Worm (Caenorhabditis elegans) whole organism, L4/young adult: ENCODE data around the gene F29C4.4.

Experiments used
- W03F9.2 ChIP-seq: fragments of 150-350 bp; optimal IDR thresholded peaks from 2 replicates; lab custom pipeline; 2014; ENCODE audit warnings: missing biosample characterization, missing genetic modification characterization
- dao-5 ChIP-seq: sonication (generic microtip); optimal IDR thresholded peaks from 2 replicates; lab custom pipeline; 2016; ENCODE audit warnings: missing genotype, missing genetic modification characterization, moderate library complexity, missing compliant biosample characterization
- him-1 ChIP-seq: sonication (generic microtip); optimal IDR thresholded peaks from 2 replicates; lab custom pipeline; 2016; ENCODE audit warnings: missing genotype, missing genetic modification reagents, missing genetic modification characterization, missing compliant biosample characterization

F29C4.4 gene

DNA sequence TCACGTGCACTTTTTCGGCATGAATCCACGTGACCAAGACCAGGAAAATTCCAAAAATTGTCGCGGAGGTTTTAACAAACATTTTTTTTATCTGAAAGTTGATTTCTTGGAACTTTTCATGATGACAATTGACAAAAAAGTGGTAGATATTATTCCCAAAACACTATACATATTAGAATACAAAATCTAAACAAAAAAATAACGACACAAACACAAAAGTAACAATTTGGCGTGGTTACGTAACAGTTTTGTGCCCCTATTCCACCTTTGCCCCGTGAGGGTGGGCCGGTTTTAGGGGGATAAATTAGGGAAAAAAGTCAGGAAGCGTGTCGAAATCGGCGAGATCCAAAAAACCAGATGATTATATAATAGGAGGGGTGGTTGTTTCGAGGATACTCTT, 46.3 kb downstream of the F29C4.4 start, which contains the start of gene gegf-1:
gegf-1 (minus strand) TSS at position 101 of the 400 bp plus-strand sequence.
- TF ChIP-seq him-1 (tag; lab: Kevin White, UChicago) = no peak
- no peak for TF ChIP-seq dao-5 (tag; lab: Kevin White, UChicago)
- TF ChIP-seq W03F9.2 (tag; lab: Kevin White, UChicago) = no peak

DNA sequence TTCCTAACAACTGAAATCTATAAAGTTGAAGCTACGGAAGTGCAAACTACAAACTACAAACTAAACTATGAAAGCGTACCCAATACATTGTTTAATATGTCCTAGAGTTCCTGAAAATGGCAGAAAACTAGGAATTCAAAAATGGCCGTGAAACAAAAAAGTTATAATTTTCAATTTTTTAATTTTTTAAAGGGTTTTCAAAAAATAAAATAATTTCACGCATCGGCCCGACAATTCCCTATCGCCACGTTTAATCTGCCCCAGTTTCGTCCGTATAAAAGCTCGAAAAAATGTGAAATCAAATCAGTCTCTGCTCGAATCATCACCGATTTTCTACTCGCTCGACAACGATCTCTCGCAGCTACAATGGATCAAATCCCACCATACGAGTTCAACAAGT, 47.2 kb downstream of the F29C4.4 start, which contains the start of gene Y38C1AA.7:
Y38C1AA.7 (plus strand) TSS at position 301 of the 400 bp plus-strand sequence.
- TF ChIP-seq him-1 (tag; lab: Kevin White, UChicago) (no peak), dao-5 (tag; lab: Kevin White, UChicago) (no peak), W03F9.2 (tag; lab: Kevin White, UChicago) (no peak)

DNA sequence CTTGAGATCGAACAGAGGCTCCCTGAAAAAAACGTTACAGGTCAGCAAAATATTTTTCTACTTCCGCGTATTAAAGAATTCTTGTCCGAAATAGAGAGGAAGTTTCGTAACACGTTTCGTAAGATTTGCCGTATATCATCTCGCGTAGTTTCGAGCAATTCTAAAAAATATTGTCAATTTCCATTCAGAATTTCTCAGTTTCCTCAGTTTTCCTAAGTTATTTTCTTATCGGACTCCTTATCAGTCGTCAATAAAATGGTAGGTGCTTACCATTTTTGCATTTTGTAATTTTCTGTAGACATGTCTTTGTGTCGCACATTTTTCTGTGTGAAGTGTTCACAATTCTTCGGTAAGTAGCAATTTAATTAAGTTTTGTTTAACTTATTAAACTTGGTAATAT, 48.4 kb downstream of the F29C4.4 start, which contains the start of gene Y38C1AA.19:
Y38C1AA.19 (plus strand) TSS at position 301 of the 400 bp plus-strand sequence.
- no peak for TF ChIP-seq dao-5 (tag; lab: Kevin White, UChicago)
- TF ChIP-seq him-1 (tag; lab: Kevin White, UChicago) = no peak
- TF ChIP-seq W03F9.2 (tag; lab: Kevin White, UChicago) = no peak
